Worm (Caenorhabditis elegans) whole organism, young adult: ENCODE measurements around the gene glb-29.
A peak's percentile ranks its signal among the peaks of the same experiment; 100 is the strongest.

ENCODE experiments used
- B0261.1 ChIP-seq: sonication (generic microtip); optimal IDR thresholded peaks from 2 replicates; lab custom pipeline; 2016; ENCODE audit warnings: mild to moderate bottlenecking, missing genetic modification characterization, moderate library complexity, missing compliant biosample characterization
- F10E7.11 ChIP-seq: sonication (generic microtip); optimal IDR thresholded peaks from 2 replicates; lab custom pipeline; 2017; ENCODE audit warnings: mild to moderate bottlenecking, missing genetic modification characterization, moderate library complexity, missing compliant biosample characterization
- F22D6.2 ChIP-seq: sonication (generic microtip); optimal IDR thresholded peaks from 2 replicates; lab custom pipeline; 2016; ENCODE audit warnings: mild to moderate bottlenecking, missing genetic modification characterization, missing compliant biosample characterization
- F23B12.7 ChIP-seq: sonication (generic microtip); optimal IDR thresholded peaks from 2 replicates; lab custom pipeline; 2017; ENCODE audit warnings: missing genetic modification characterization, mild to moderate bottlenecking, missing compliant biosample characterization, antibody characterized with exemption, moderate library complexity; ENCODE audit not compliant: insufficient read depth
- F39B2.1 ChIP-seq: fragments of 200-800 bp; sonication (Bioruptor generic); IDR thresholded peaks from 2 replicates; pipeline ENCODE4 v1.3.6; 2022; ENCODE audit warnings: missing genetic modification reagents, missing genetic modification characterization, missing compliant biosample characterization
- F49E8.2 ChIP-seq: sonication (generic microtip); optimal IDR thresholded peaks from 3 replicates; lab custom pipeline; 2017; ENCODE audit warnings: missing genetic modification characterization, mild to moderate bottlenecking, missing compliant biosample characterization, antibody characterized with exemption, moderate library complexity; ENCODE audit not compliant: insufficient read depth
- K12H6.12 ChIP-seq: fragments of 200-800 bp; sonication (Bioruptor generic); optimal IDR thresholded peaks from 2 replicates; lab custom pipeline; 2018; ENCODE audit warnings: mild to moderate bottlenecking, missing genetic modification characterization, missing compliant biosample characterization
- Y53G8AR.9 ChIP-seq: fragments of 200-800 bp; sonication (Bioruptor generic); conservative IDR thresholded peaks from 2 replicates; pipeline ENCODE4 v1.3.6; 2022; ENCODE audit warnings: missing genetic modification reagents, missing genetic modification characterization, missing compliant biosample characterization
- Y56A3A.18 ChIP-seq: fragments of 200-800 bp; sonication (Bioruptor generic); IDR thresholded peaks from 2 replicates; pipeline ENCODE4 v1.3.6; 2022; ENCODE audit warnings: missing genetic modification reagents, missing genetic modification characterization, missing compliant biosample characterization
- akir-1 ChIP-seq: fragments of 200-800 bp; sonication (Bioruptor generic); optimal IDR thresholded peaks from 2 replicates; lab custom pipeline; 2018; ENCODE audit warnings: mild to moderate bottlenecking, missing genetic modification characterization, moderate library complexity, missing compliant biosample characterization
- ama-1 ChIP-seq, 3 experiments: fragments of 150-350 bp in 1 of 3; sonication (generic microtip) in 2 of 3; optimal IDR thresholded peaks; 2 replicates each; lab custom pipeline; 2014 to 2018; ENCODE audit warnings: missing biosample characterization in 2 of 3, missing genetic modification characterization in 2 of 3, missing genetic modification reagents in 2 of 3
- aptf-3 ChIP-seq: fragments of 200-800 bp; sonication (Bioruptor generic); IDR thresholded peaks from 2 replicates; pipeline ENCODE4 v1.3.6; 2022; ENCODE audit warnings: missing genetic modification characterization, missing compliant biosample characterization
- ceh-100 ChIP-seq: fragments of 200-800 bp; sonication (Bioruptor generic); IDR thresholded peaks from 2 replicates; pipeline ENCODE4 v1.3.6; 2022; ENCODE audit warnings: missing genetic modification reagents, missing genetic modification characterization, missing compliant biosample characterization
- ceh-40 ChIP-seq: fragments of 200-800 bp; sonication (Bioruptor generic); IDR thresholded peaks from 2 replicates; pipeline ENCODE4 v1.3.6; 2022; ENCODE audit warnings: missing genetic modification characterization, missing compliant biosample characterization
- ceh-58 ChIP-seq: fragments of 200-800 bp; sonication (Bioruptor generic); IDR thresholded peaks from 2 replicates; pipeline ENCODE4 v1.3.6; 2022; ENCODE audit warnings: missing genetic modification characterization, missing compliant biosample characterization
- dox-1 ChIP-seq: fragments of 200-800 bp; sonication (Bioruptor generic); IDR thresholded peaks from 2 replicates; pipeline ENCODE4 v1.3.6; 2022; ENCODE audit warnings: missing genetic modification reagents, missing genetic modification characterization, missing compliant biosample characterization
- dpff-1 ChIP-seq: sonication (generic microtip); optimal IDR thresholded peaks from 2 replicates; lab custom pipeline; 2017; ENCODE audit warnings: mild to moderate bottlenecking, missing genetic modification characterization, missing compliant biosample characterization
- dpl-1 ChIP-seq: fragments of 150-350 bp; optimal IDR thresholded peaks from 2 replicates; lab custom pipeline; 2014; ENCODE audit warnings: missing biosample characterization, missing genetic modification reagents, missing genetic modification characterization
- efl-1 ChIP-seq: fragments of 150-350 bp; optimal IDR thresholded peaks from 2 replicates; lab custom pipeline; 2014; ENCODE audit warnings: missing biosample characterization, missing genetic modification reagents, missing genetic modification characterization
- egl-44 ChIP-seq: fragments of 200-800 bp; sonication (Bioruptor generic); IDR thresholded peaks from 2 replicates; pipeline ENCODE4 v1.3.6; 2022; ENCODE audit warnings: missing genetic modification reagents, missing genetic modification characterization, missing compliant biosample characterization
- egrh-3 ChIP-seq: fragments of 200-800 bp; sonication (Bioruptor generic); IDR thresholded peaks from 2 replicates; pipeline ENCODE4 v1.3.6; 2022; ENCODE audit warnings: missing genetic modification reagents, missing genetic modification characterization, missing compliant biosample characterization
- him-1 ChIP-seq: sonication (generic microtip); optimal IDR thresholded peaks from 2 replicates; lab custom pipeline; 2016; ENCODE audit warnings: missing genotype, missing genetic modification reagents, missing genetic modification characterization, missing compliant biosample characterization
- hsf-1 ChIP-seq: fragments of 200-800 bp; sonication (Bioruptor generic); IDR thresholded peaks from 2 replicates; pipeline ENCODE4 v1.3.6; 2022; ENCODE audit warnings: missing genetic modification reagents, missing genetic modification characterization, missing compliant biosample characterization
- lag-1 ChIP-seq: fragments of 200-800 bp; sonication (Bioruptor generic); IDR thresholded peaks from 2 replicates; pipeline ENCODE4 v1.3.6; 2022; ENCODE audit warnings: missing genetic modification reagents, missing genetic modification characterization, missing compliant biosample characterization
- let-526 ChIP-seq: fragments of 200-800 bp; sonication (Bioruptor generic); IDR thresholded peaks from 2 replicates; pipeline ENCODE4 v1.3.6; 2022; ENCODE audit warnings: missing genetic modification reagents, missing genetic modification characterization, missing compliant biosample characterization
- let-607 ChIP-seq, 2 experiments: fragments of 200-800 bp in 1 of 2; sonication (Bioruptor generic) in 1 of 2; sonication (generic microtip) in 1 of 2; optimal IDR thresholded peaks; 2 replicates each; lab custom pipeline; 2016 to 2018; ENCODE audit warnings: mild to moderate bottlenecking in 2 of 2, missing compliant biosample characterization in 2 of 2, missing genetic modification characterization in 2 of 2, moderate library complexity in 2 of 2, missing genotype in 1 of 2
- lin-35 ChIP-seq, 3 experiments: fragments of 150-350 bp in 2 of 3; sonication (generic microtip) in 1 of 3; optimal IDR thresholded peaks; 2 replicates each; lab custom pipeline; 2014 to 2018; ENCODE audit warnings: missing biosample characterization in 3 of 3, missing genetic modification characterization in 3 of 3, missing genetic modification reagents in 3 of 3
- lin-54 ChIP-seq: fragments of 200-800 bp; sonication (Bioruptor generic); optimal IDR thresholded peaks from 2 replicates; lab custom pipeline; 2018; ENCODE audit warnings: mild to moderate bottlenecking, missing genetic modification characterization, missing compliant biosample characterization
- lir-1 ChIP-seq: fragments of 200-800 bp; sonication (Bioruptor generic); conservative IDR thresholded peaks from 2 replicates; pipeline ENCODE4 v1.3.6; 2022; ENCODE audit warnings: missing genetic modification reagents, missing genetic modification characterization, missing compliant biosample characterization
- madf-10 ChIP-seq: sonication (generic microtip); optimal IDR thresholded peaks from 2 replicates; lab custom pipeline; 2016; ENCODE audit warnings: mild to moderate bottlenecking, missing genetic modification characterization, missing compliant biosample characterization
- madf-8 ChIP-seq: fragments of 200-800 bp; sonication (Bioruptor generic); conservative IDR thresholded peaks from 2 replicates; pipeline ENCODE4 v1.3.6; 2022; ENCODE audit warnings: missing genetic modification reagents, missing genetic modification characterization, missing compliant biosample characterization
- mcd-1 ChIP-seq: fragments of 200-800 bp; sonication (Bioruptor generic); IDR thresholded peaks from 2 replicates; pipeline ENCODE4 v1.3.6; 2022; ENCODE audit warnings: missing genetic modification reagents, missing genetic modification characterization, missing compliant biosample characterization
- mes-4 ChIP-seq: sonication (generic microtip); optimal IDR thresholded peaks from 2 replicates; lab custom pipeline; 2016; ENCODE audit warnings: missing genotype, missing genetic modification characterization, missing compliant biosample characterization
- nfyb-1 ChIP-seq: fragments of 200-800 bp; sonication (Bioruptor generic); IDR thresholded peaks from 2 replicates; pipeline ENCODE4 v1.3.6; 2022; ENCODE audit warnings: missing genetic modification reagents, missing genetic modification characterization, missing compliant biosample characterization
- nhr-27 ChIP-seq: fragments of 200-800 bp; sonication (Bioruptor generic); optimal IDR thresholded peaks from 2 replicates; lab custom pipeline; 2018; ENCODE audit warnings: mild to moderate bottlenecking, missing genetic modification characterization, moderate library complexity, missing compliant biosample characterization
- pbrm-1 ChIP-seq: fragments of 200-800 bp; sonication (Bioruptor generic); IDR thresholded peaks from 2 replicates; pipeline ENCODE4 v1.3.6; 2022; ENCODE audit warnings: missing genetic modification reagents, missing genetic modification characterization, missing compliant biosample characterization
- rec-8 ChIP-seq, 2 experiments: sonication (generic microtip); optimal IDR thresholded peaks; 2 replicates each; lab custom pipeline; 2016; ENCODE audit warnings: mild to moderate bottlenecking in 2 of 2, missing genetic modification characterization in 2 of 2, missing genetic modification reagents in 2 of 2, missing genotype in 2 of 2, missing biosample characterization in 1 of 2, missing compliant biosample characterization in 1 of 2, moderate library complexity in 1 of 2
- snpc-3.4 ChIP-seq: sonication (generic microtip); optimal IDR thresholded peaks from 2 replicates; lab custom pipeline; 2017; ENCODE audit warnings: missing genetic modification characterization, mild to moderate bottlenecking, missing compliant biosample characterization, antibody characterized with exemption, moderate library complexity, missing genotype, missing genetic modification reagents
- sptf-2 ChIP-seq: fragments of 200-800 bp; sonication (Bioruptor generic); optimal IDR thresholded peaks from 2 replicates; lab custom pipeline; 2018; ENCODE audit warnings: mild to moderate bottlenecking, missing genetic modification characterization, missing compliant biosample characterization
- tlf-1 ChIP-seq: fragments of 200-800 bp; sonication (Bioruptor generic); optimal IDR thresholded peaks from 2 replicates; lab custom pipeline; 2018; ENCODE audit warnings: mild to moderate bottlenecking, missing genetic modification characterization, missing compliant biosample characterization
- unc-130 ChIP-seq: sonication (generic microtip); optimal IDR thresholded peaks from 2 replicates; lab custom pipeline; 2016; ENCODE audit warnings: missing genetic modification reagents, missing genetic modification characterization, missing compliant biosample characterization
- xnd-1 ChIP-seq: sonication (generic microtip); optimal IDR thresholded peaks from 2 replicates; lab custom pipeline; 2016; ENCODE audit warnings: missing genotype, missing genetic modification reagents, missing genetic modification characterization, missing compliant biosample characterization
- zfh-2 ChIP-seq: fragments of 200-800 bp; sonication (Bioruptor generic); conservative IDR thresholded peaks from 2 replicates; pipeline ENCODE4 v1.3.6; 2022; ENCODE audit warnings: missing genetic modification reagents, missing genetic modification characterization, missing compliant biosample characterization
- ztf-28 ChIP-seq: fragments of 200-800 bp; sonication (Bioruptor generic); IDR thresholded peaks from 2 replicates; pipeline ENCODE4 v1.3.6; 2022; ENCODE audit warnings: missing genetic modification reagents, missing genetic modification characterization, missing compliant biosample characterization
- ztf-3 ChIP-seq: fragments of 200-800 bp; sonication (Bioruptor generic); optimal IDR thresholded peaks from 2 replicates; lab custom pipeline; 2018; ENCODE audit warnings: mild to moderate bottlenecking, missing genetic modification characterization, missing compliant biosample characterization
- ztf-6 ChIP-seq: fragments of 200-800 bp; sonication (Bioruptor generic); IDR thresholded peaks from 2 replicates; pipeline ENCODE4 v1.3.6; 2022; ENCODE audit warnings: missing genetic modification reagents, missing genetic modification characterization, missing compliant biosample characterization

The glb-29 gene

ce11 chrII:11967507-11968127 lies 41.3 kb upstream of the glb-29 start, which contains the start of gene W03C9.5 (continued):
- TF ChIP-seq pbrm-1 (GFP tag; lab: Robert Waterston, UW) (peak; percentile 92), ceh-58 (GFP tag; lab: Robert Waterston, UW) (no peak), dpff-1 (no peak), lin-54 (GFP tag; lab: Kevin White, UChicago) (peak; percentile 78), lir-1 (GFP tag; lab: Robert Waterston, UW) (peak; percentile 91), lag-1 (no peak), aptf-3 (GFP tag; lab: Robert Waterston, UW) (no peak), dpl-1 (GFP tag; lab: Kevin White, UChicago) (peak; percentile 25), ceh-100 (GFP tag; lab: Robert Waterston, UW) (peak; percentile 99), him-1 (tag; lab: Kevin White, UChicago) (no peak), mes-4 (tag; lab: Kevin White, UChicago) (no peak), nfyb-1 (GFP tag; lab: Robert Waterston, UW) (peak; percentile 72), Y56A3A.18 (GFP tag; lab: Robert Waterston, UW) (no peak), egrh-3 (GFP tag; lab: Robert Waterston, UW) (peak; percentile 76), F49E8.2 (tag; lab: Kevin White, UChicago) (peak; percentile 63), let-607 (tag; optimal IDR thresholded peaks at IDR 0.05; lab: Kevin White, UChicago) (peak; percentile 57 to 75), F23B12.7 (tag; lab: Kevin White, UChicago) (peak; percentile 94), madf-10 (tag; lab: Kevin White, UChicago) (peak; percentile 91), nhr-27 (tag; lab: Kevin White, UChicago) (no peak), unc-130 (peak; percentile 20), lin-35 (GFP tag; optimal IDR thresholded peaks at IDR 0.05; lab: Kevin White, UChicago) (peak in 2 of 3 experiments; percentile 19 to 76), snpc-3.4 (tag; lab: Kevin White, UChicago) (no peak), hsf-1 (GFP tag; lab: Robert Waterston, UW) (0 out of 2 replicates have a peak, but pooled peaks have one; percentile 46), F39B2.1 (GFP tag; lab: Robert Waterston, UW) (no peak), ztf-28 (GFP tag; lab: Robert Waterston, UW) (peak; percentile 93), F22D6.2 (peak; percentile 72), let-526 (peak; percentile 86), akir-1 (GFP tag; lab: Kevin White, UChicago) (peak; percentile 14), ztf-3 (GFP tag; lab: Kevin White, UChicago) (peak; percentile 39), ceh-40 (GFP tag; lab: Robert Waterston, UW) (no peak), ztf-6 (GFP tag; lab: Robert Waterston, UW) (peak; percentile 72; the same call in 1 of the 2 replicates), tlf-1 (GFP tag; lab: Kevin White, UChicago) (peak; percentile 76), xnd-1 (tag; lab: Kevin White, UChicago) (no peak), sptf-2 (GFP tag; lab: Kevin White, UChicago) (no peak), B0261.1 (peak; percentile 31), egl-44 (GFP tag; lab: Robert Waterston, UW) (peak; percentile 49; the same call in 1 of the 2 replicates), F10E7.11 (tag; lab: Kevin White, UChicago) (no peak), madf-8 (GFP tag; lab: Robert Waterston, UW) (no peak), K12H6.12 (tag; lab: Kevin White, UChicago) (peak; percentile 97), zfh-2 (peak; percentile 94), dox-1 (GFP tag; lab: Robert Waterston, UW) (peak; percentile 93), mcd-1 (GFP tag; lab: Robert Waterston, UW) (peak; percentile 98), rec-8 (tag; optimal IDR thresholded peaks at IDR 0.05; lab: Kevin White, UChicago) (peak in 1 of 2 experiments; percentile 32), Y53G8AR.9 (GFP tag; lab: Robert Waterston, UW) (peak; percentile 85), ama-1 (optimal IDR thresholded peaks at IDR 0.05; lab: Kevin White, UChicago) (no peak), ama-1 (GFP tag; optimal IDR thresholded peaks at IDR 0.05; lab: Kevin White, UChicago) (no peak), efl-1 (GFP tag; lab: Kevin White, UChicago) (peak; percentile 58)
